Fruit fly (Drosophila melanogaster) whole organism, embryonic: ENCODE data around the gene Miox.

Experiments used
- Bgb ChIP-seq: fragments of 200-800 bp; sonication (Bioruptor generic); IDR thresholded peaks from 2 replicates; pipeline ENCODE4 v1.3.6; 2022; ENCODE audit warnings: missing biosample characterization, missing genetic modification characterization; ENCODE audit not compliant: partially characterized antibody
- CG10543 ChIP-seq: fragments of 200-800 bp; sonication (Bioruptor generic); optimal IDR thresholded peaks from 3 replicates; lab custom pipeline; 2017; ENCODE audit warnings: missing biosample characterization, mild to moderate bottlenecking, missing genetic modification characterization, moderate library complexity
- CG11247 ChIP-seq: fragments of 200-800 bp; sonication (Bioruptor generic); IDR thresholded peaks from 2 replicates; pipeline ENCODE4 v1.3.6; 2022; ENCODE audit warnings: missing biosample characterization, missing genetic modification characterization
- CG12219 ChIP-seq: fragments of 200-800 bp; sonication (Bioruptor generic); optimal IDR thresholded peaks from 3 replicates; lab custom pipeline; 2018; ENCODE audit warnings: missing biosample characterization, mild to moderate bottlenecking, missing genetic modification characterization
- CG14860 ChIP-seq: fragments of 200-800 bp; sonication (Bioruptor generic); IDR thresholded peaks from 3 replicates; pipeline ENCODE4 v1.3.6; 2022; ENCODE audit warnings: missing biosample characterization, missing genetic modification characterization; ENCODE audit not compliant: partially characterized antibody
- CG2129 ChIP-seq: fragments of 200-800 bp; sonication (Bioruptor generic); IDR thresholded peaks from 2 replicates; pipeline ENCODE4 v1.3.6; 2022; ENCODE audit warnings: missing biosample characterization, missing genetic modification characterization; ENCODE audit not compliant: partially characterized antibody
- CG2199 ChIP-seq: fragments of 200-800 bp; sonication (Bioruptor generic); IDR thresholded peaks from 3 replicates; pipeline ENCODE4 v1.3.6; 2022; ENCODE audit warnings: missing biosample characterization, missing genetic modification characterization
- CG31441 ChIP-seq: fragments of 200-800 bp; sonication (Bioruptor generic); IDR thresholded peaks from 2 replicates; pipeline ENCODE4 v1.3.6; 2022; ENCODE audit warnings: missing biosample characterization, missing genetic modification characterization
- CG34224 ChIP-seq: fragments of 200-800 bp; sonication (Bioruptor generic); IDR thresholded peaks from 3 replicates; pipeline ENCODE4 v1.3.6; 2022; ENCODE audit warnings: missing biosample characterization, missing genetic modification characterization; ENCODE audit not compliant: partially characterized antibody
- CG4730 ChIP-seq: fragments of 200-800 bp; sonication (Bioruptor generic); IDR thresholded peaks from 2 replicates; pipeline ENCODE4 v1.3.6; 2022; ENCODE audit warnings: missing biosample characterization, missing genetic modification characterization
- CG6175 ChIP-seq: fragments of 200-800 bp; sonication (Bioruptor generic); IDR thresholded peaks from 3 replicates; pipeline ENCODE4 v1.3.6; 2022; ENCODE audit warnings: missing biosample characterization, missing genetic modification characterization
- CG7786 ChIP-seq: fragments of 200-800 bp; sonication (Bioruptor generic); optimal IDR thresholded peaks from 2 replicates; lab custom pipeline; 2016; ENCODE audit warnings: missing biosample characterization, missing genetic modification characterization
- CG8924 ChIP-seq: fragments of 200-800 bp; optimal IDR thresholded peaks from 3 replicates; lab custom pipeline; 2019; ENCODE audit warnings: missing biosample characterization, mild to moderate bottlenecking, missing genetic modification characterization, moderate library complexity
- CG9437 ChIP-seq: fragments of 200-800 bp; sonication (Bioruptor generic); optimal IDR thresholded peaks from 2 replicates; lab custom pipeline; 2018; ENCODE audit warnings: missing biosample characterization, mild to moderate bottlenecking, missing genetic modification characterization
- CG9797 ChIP-seq: fragments of 200-800 bp; sonication (Bioruptor generic); optimal IDR thresholded peaks from 3 replicates; lab custom pipeline; 2018; ENCODE audit warnings: missing biosample characterization, mild to moderate bottlenecking, missing genetic modification characterization
- CG9876 ChIP-seq: fragments of 200-800 bp; sonication (Bioruptor generic); optimal IDR thresholded peaks from 2 replicates; lab custom pipeline; 2016; ENCODE audit warnings: missing biosample characterization, missing genetic modification characterization
- Doc3 ChIP-seq: fragments of 200-800 bp; sonication (Bioruptor generic); IDR thresholded peaks from 3 replicates; pipeline ENCODE4 v1.3.6; 2022; ENCODE audit warnings: missing biosample characterization, missing genetic modification characterization; ENCODE audit not compliant: partially characterized antibody
- Dp ChIP-seq: fragments of 200-800 bp; sonication (Bioruptor generic); optimal IDR thresholded peaks from 2 replicates; lab custom pipeline; 2018; ENCODE audit warnings: missing biosample characterization, mild to moderate bottlenecking, missing genetic modification characterization, moderate library complexity
- HLH4C ChIP-seq: fragments of 200-800 bp; sonication (Bioruptor generic); IDR thresholded peaks from 3 replicates; pipeline ENCODE4 v1.3.6; 2022; ENCODE audit warnings: missing biosample characterization, missing genetic modification characterization; ENCODE audit not compliant: partially characterized antibody
- HmgZ ChIP-seq: fragments of 200-800 bp; sonication (Bioruptor generic); optimal IDR thresholded peaks from 2 replicates; lab custom pipeline; 2018; ENCODE audit warnings: missing biosample characterization, mild to moderate bottlenecking, missing genetic modification characterization
- Jarid2 ChIP-seq: fragments of 200-800 bp; sonication (Bioruptor generic); optimal IDR thresholded peaks from 3 replicates; lab custom pipeline; 2017; ENCODE audit warnings: mild to moderate bottlenecking, missing biosample characterization, missing genetic modification reagents, missing genetic modification characterization
- Kr ChIP-seq: fragments of 200-800 bp; sonication (Bioruptor generic); optimal IDR thresholded peaks from 2 replicates; lab custom pipeline; 2017; ENCODE audit warnings: missing biosample characterization, mild to moderate bottlenecking, missing genetic modification characterization
- Med ChIP-seq: fragments of 200-800 bp; sonication (Bioruptor generic); peaks from one replicate; lab custom pipeline; 2016; ENCODE audit warnings: missing biosample characterization, missing genetic modification characterization, mild to moderate bottlenecking, inconsistent platforms, moderate library complexity
- Oli ChIP-seq: fragments of 200-800 bp; sonication (Bioruptor generic); optimal IDR thresholded peaks from 2 replicates; lab custom pipeline; 2018; ENCODE audit warnings: missing biosample characterization, mild to moderate bottlenecking, missing genetic modification characterization, moderate library complexity
- Scr ChIP-seq: fragments of 200-800 bp; sonication (Bioruptor generic); IDR thresholded peaks from 2 replicates; pipeline ENCODE4 v1.3.6; 2022; ENCODE audit warnings: missing biosample characterization, missing genetic modification characterization; ENCODE audit not compliant: partially characterized antibody
- ase ChIP-seq: fragments of 200-800 bp; sonication (Bioruptor generic); IDR thresholded peaks from 3 replicates; pipeline ENCODE4 v1.3.6; 2022; ENCODE audit warnings: missing biosample characterization, missing genetic modification characterization
- ato ChIP-seq: fragments of 200-800 bp; sonication (Bioruptor generic); IDR thresholded peaks from 2 replicates; pipeline ENCODE4 v1.3.6; 2022; ENCODE audit warnings: missing biosample characterization, missing genetic modification characterization; ENCODE audit not compliant: partially characterized antibody
- az2 ChIP-seq: fragments of 200-800 bp; sonication (Bioruptor generic); optimal IDR thresholded peaks from 3 replicates; lab custom pipeline; 2016; ENCODE audit warnings: missing biosample characterization, missing genetic modification characterization
- bigmax ChIP-seq: fragments of 200-800 bp; sonication (Bioruptor generic); optimal IDR thresholded peaks from 2 replicates; lab custom pipeline; 2018; ENCODE audit warnings: missing biosample characterization, mild to moderate bottlenecking, missing genetic modification characterization
- chif ChIP-seq, 2 experiments: fragments of 200-800 bp; sonication (Bioruptor generic); optimal IDR thresholded peaks; 3 replicates each; lab custom pipeline; 2016; ENCODE audit warnings: missing biosample characterization in 2 of 2, missing genetic modification characterization in 2 of 2
- chm ChIP-seq: fragments of 200-800 bp; sonication (Bioruptor generic); IDR thresholded peaks from 2 replicates; pipeline ENCODE4 v1.3.6; 2022; ENCODE audit warnings: missing biosample characterization, missing genetic modification characterization
- corto ChIP-seq: fragments of 200-800 bp; sonication (Bioruptor generic); optimal IDR thresholded peaks from 2 replicates; lab custom pipeline; 2016; ENCODE audit warnings: missing biosample characterization, mild to moderate bottlenecking, missing genetic modification characterization, moderate library complexity
- dm ChIP-seq: fragments of 200-800 bp; sonication (Bioruptor generic); optimal IDR thresholded peaks from 3 replicates; lab custom pipeline; 2016; ENCODE audit warnings: missing biosample characterization, missing genetic modification characterization
- fru ChIP-seq: fragments of >200 bp; optimal IDR thresholded peaks from 2 replicates; lab custom pipeline; 2017
- fu2 ChIP-seq: fragments of 200-800 bp; sonication (Bioruptor generic); optimal IDR thresholded peaks from 2 replicates; lab custom pipeline; 2016; ENCODE audit warnings: missing biosample characterization, missing genetic modification characterization
- gt ChIP-seq: fragments of 200-800 bp; sonication (Bioruptor generic); IDR thresholded peaks from 2 replicates; pipeline ENCODE4 v1.3.6; 2022; ENCODE audit warnings: missing biosample characterization, missing genetic modification characterization
- hb ChIP-seq: fragments of 200-800 bp; sonication (Bioruptor generic); IDR thresholded peaks from 3 replicates; pipeline ENCODE4 v1.3.6; 2022; ENCODE audit warnings: missing biosample characterization, missing genetic modification characterization; ENCODE audit not compliant: partially characterized antibody
- hbn ChIP-seq: fragments of 200-800 bp; sonication (Bioruptor generic); IDR thresholded peaks from 2 replicates; pipeline ENCODE4 v1.3.6; 2022; ENCODE audit warnings: missing biosample characterization, missing genetic modification characterization; ENCODE audit not compliant: partially characterized antibody
- nmo ChIP-seq: fragments of 200-800 bp; sonication (Bioruptor generic); optimal IDR thresholded peaks from 2 replicates; lab custom pipeline; 2018; ENCODE audit warnings: missing biosample characterization, mild to moderate bottlenecking, missing genetic modification characterization, moderate library complexity
- pho ChIP-seq: fragments of 200-800 bp; sonication (Bioruptor generic); optimal IDR thresholded peaks from 2 replicates; lab custom pipeline; 2016; ENCODE audit warnings: missing biosample characterization, missing genetic modification characterization
- row ChIP-seq: fragments of 200-800 bp; sonication (Bioruptor generic); IDR thresholded peaks from 3 replicates; pipeline ENCODE4 v1.3.6; 2022; ENCODE audit warnings: missing biosample characterization, missing genetic modification characterization
- sens ChIP-seq: fragments of 200-800 bp; sonication (Bioruptor generic); peaks from one replicate; lab custom pipeline; 2016; ENCODE audit warnings: missing biosample characterization, missing genetic modification characterization
- sna ChIP-seq: fragments of 200-800 bp; sonication (Bioruptor generic); IDR thresholded peaks from 2 replicates; pipeline ENCODE4 v1.3.6; 2022; ENCODE audit warnings: missing biosample characterization, missing genetic modification characterization; ENCODE audit not compliant: partially characterized antibody
- tap ChIP-seq: fragments of 200-800 bp; optimal IDR thresholded peaks from 3 replicates; lab custom pipeline; 2019; ENCODE audit warnings: missing biosample characterization, mild to moderate bottlenecking, missing genetic modification characterization, moderate library complexity
- tgo ChIP-seq: fragments of 200-800 bp; sonication (Bioruptor generic); IDR thresholded peaks from 3 replicates; pipeline ENCODE4 v1.3.6; 2022; ENCODE audit warnings: missing biosample characterization, missing genetic modification characterization
- trh ChIP-seq: fragments of 200-800 bp; sonication (Bioruptor generic); optimal IDR thresholded peaks from 2 replicates; lab custom pipeline; 2016; ENCODE audit warnings: missing biosample characterization, missing genetic modification characterization
- vnd ChIP-seq: fragments of 200-800 bp; sonication (Bioruptor generic); IDR thresholded peaks from 3 replicates; pipeline ENCODE4 v1.3.6; 2022; ENCODE audit warnings: missing biosample characterization, missing genetic modification characterization; ENCODE audit not compliant: partially characterized antibody
- wdn ChIP-seq: fragments of 200-800 bp; sonication (Bioruptor generic); IDR thresholded peaks from 2 replicates; pipeline ENCODE4 v1.3.6; 2022; ENCODE audit warnings: missing biosample characterization, missing genetic modification characterization

The Miox gene

DNA sequence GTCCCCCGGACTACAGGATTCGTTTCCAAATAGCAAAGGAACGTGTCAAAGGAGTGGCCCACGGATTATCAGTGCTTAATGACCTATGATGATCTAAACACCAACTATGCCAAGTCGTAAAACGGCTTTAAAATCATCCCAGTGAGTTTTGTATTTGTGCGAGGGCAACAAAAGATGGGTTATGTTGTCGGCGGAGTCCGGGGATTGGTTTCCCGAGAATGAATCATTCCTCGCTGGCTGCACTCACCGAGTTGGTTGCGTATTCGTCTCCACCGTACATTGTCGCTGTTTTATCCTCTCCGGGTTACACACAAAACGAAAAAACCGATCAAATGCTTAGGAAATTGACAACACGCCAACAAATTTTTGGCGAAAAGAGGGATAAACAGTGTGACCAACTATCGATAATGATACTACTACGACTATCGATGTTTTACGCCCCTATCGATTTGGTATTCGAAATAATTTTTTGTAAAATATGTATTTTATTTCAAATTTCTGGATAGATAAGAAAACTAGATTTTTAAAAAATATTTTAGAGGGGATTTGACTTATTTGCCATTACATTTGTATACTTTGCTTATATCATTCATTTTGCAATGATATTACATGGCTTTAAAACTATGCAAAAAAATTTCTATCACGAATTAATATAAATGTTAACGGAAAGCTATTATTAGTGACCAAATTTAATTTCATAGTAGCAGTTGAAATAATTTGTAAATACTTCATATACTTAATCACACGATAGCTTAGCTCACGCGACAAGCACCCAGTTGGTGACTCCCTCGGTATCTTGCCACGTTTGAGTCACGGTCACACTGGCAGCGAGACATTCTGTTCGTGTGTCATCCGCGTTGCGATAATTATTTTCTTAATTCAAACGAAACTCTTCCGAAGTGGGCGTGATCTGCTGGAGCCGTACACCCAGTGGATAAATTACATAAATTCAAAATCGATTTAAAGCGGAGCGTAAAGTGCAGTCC lies 38.8 kb upstream of the Miox start, which contains the start of the genes eIF3l and Nrx-IV:
Gene eIF3l, minus strand, starts transcription at position 389 of the 986 bp plus-strand sequence.
Gene Nrx-IV, plus strand, starts transcription at position 811 of the 986 bp plus-strand sequence.
- no peak for TF ChIP-seq CG2199 (GFP tag; lab: Robert Waterston, UW)
- TF ChIP-seq ato, result no peak
- TF ChIP-seq CG31441 (GFP tag; lab: Robert Waterston, UW), result no peak
- TF ChIP-seq Kr (GFP tag; lab: Kevin White, UChicago), result no peak
- no peak for TF ChIP-seq Oli (tag; lab: Kevin White, UChicago)
- TF ChIP-seq nmo, result peak; percentile 35
- TF ChIP-seq Dp (GFP tag; lab: Kevin White, UChicago), result peak; percentile 5
- no peak for TF ChIP-seq CG4730 (GFP tag; lab: Robert Waterston, UW)
- TF ChIP-seq tap, result no peak
- TF ChIP-seq trh, result no peak
- TF ChIP-seq HmgZ (tag; lab: Kevin White, UChicago), result peak; percentile 14
- no peak for TF ChIP-seq wdn (GFP tag; lab: Robert Waterston, UW)
- peak; percentile 64; the same call in 1 of the 3 replicates for TF ChIP-seq vnd (GFP tag; lab: Robert Waterston, UW)
- TF ChIP-seq Med (GFP tag; lab: Kevin White, UChicago), result peak; percentile 65
- TF ChIP-seq CG8924 (tag; lab: Kevin White, UChicago), result no peak
- no peak for TF ChIP-seq CG7786 (GFP tag; lab: Kevin White, UChicago)
- no peak for TF ChIP-seq chm (GFP tag; lab: Robert Waterston, UW)
- TF ChIP-seq Jarid2 (GFP tag; lab: Kevin White, UChicago), result no peak
- peak; percentile 36 for TF ChIP-seq sens (GFP tag; lab: Kevin White, UChicago)
- no peak for TF ChIP-seq fu2 (GFP tag; lab: Kevin White, UChicago)
- peak; percentile 80 for TF ChIP-seq Scr
- TF ChIP-seq CG9797 (GFP tag; lab: Kevin White, UChicago), result peak; percentile 77
- TF ChIP-seq dm, result no peak
- peak; percentile 30 for TF ChIP-seq CG9437 (GFP tag; lab: Kevin White, UChicago)
- peak; percentile 48; the same call in 1 of the 3 replicates for TF ChIP-seq CG14860 (GFP tag; lab: Robert Waterston, UW)
- no peak for TF ChIP-seq gt (GFP tag; lab: Robert Waterston, UW)
- peak; percentile 41; the same call in 2 of the 3 replicates for TF ChIP-seq CG34224
- peak; percentile 40; the same call in 1 of the 2 replicates for TF ChIP-seq Bgb (GFP tag; lab: Robert Waterston, UW)
- TF ChIP-seq row (GFP tag; lab: Robert Waterston, UW), result peak; percentile 57; the same call in 2 of the 3 replicates
- peak; percentile 59; the same call in 1 of the 2 replicates for TF ChIP-seq hbn (GFP tag; lab: Robert Waterston, UW)
- peak; percentile 41; the same call in 1 of the 2 replicates for TF ChIP-seq sna (GFP tag; lab: Robert Waterston, UW)
- peak; percentile 69 for TF ChIP-seq HLH4C (GFP tag; lab: Robert Waterston, UW)
- no peak for TF ChIP-seq az2 (GFP tag; lab: Kevin White, UChicago)
- TF ChIP-seq CG10543 (GFP tag; lab: Kevin White, UChicago), result no peak
- TF ChIP-seq CG6175 (GFP tag; lab: Robert Waterston, UW), result no peak
- TF ChIP-seq tgo (GFP tag; lab: Robert Waterston, UW), result no peak
- peak; percentile 88 for TF ChIP-seq bigmax
- TF ChIP-seq fru (lab: Kevin White, UChicago), result no peak
- no peak for TF ChIP-seq ase (GFP tag; lab: Robert Waterston, UW)
- TF ChIP-seq CG11247 (GFP tag; lab: Robert Waterston, UW), result no peak
- TF ChIP-seq pho (GFP tag; lab: Kevin White, UChicago), result no peak
- TF ChIP-seq Doc3 (GFP tag; lab: Robert Waterston, UW), result peak; percentile 59; the same call in 2 of the 3 replicates
- TF ChIP-seq hb (GFP tag; lab: Robert Waterston, UW), result no peak
- no peak for TF ChIP-seq CG9876 (GFP tag; lab: Kevin White, UChicago)
- TF ChIP-seq corto (GFP tag; lab: Kevin White, UChicago), result no peak
- TF ChIP-seq CG2129, result no peak
- no peak for TF ChIP-seq CG12219 (GFP tag; lab: Kevin White, UChicago)
- no peak for TF ChIP-seq chif (GFP tag; optimal IDR thresholded peaks at IDR 0.05; lab: Kevin White, UChicago)
